In genomic region chr3R:20783714-20784435, dm6 we compare ENCODE assay signal across 6 fruit fly cellular contexts.
TF ChIP-seq lines count a peak whose summit lies in the region.

No protein-coding gene starts in this region.

- TF ChIP-seq CTCF in whole organism, embryonic (GFP tag; optimal IDR thresholded peaks at IDR 0.05; lab: Kevin White, UChicago) = no peak

TF ChIP-seq in whole organism, 6 proteins besides CTCF, POLR2A, EP300 and RAD21:
- no peak for TF ChIP-seq usp (GFP tag; optimal IDR thresholded peaks at IDR 0.05; lab: Kevin White, UChicago)
- no peak for TF ChIP-seq psq (optimal IDR thresholded peaks at IDR 0.05; lab: Kevin White, UChicago)
- TF ChIP-seq Dll (optimal IDR thresholded peaks at IDR 0.05; lab: Kevin White, UChicago) = peak; percentile 60
- TF ChIP-seq EcR (GFP tag; optimal IDR thresholded peaks at IDR 0.05; lab: Kevin White, UChicago) = no peak
- TF ChIP-seq pan (optimal IDR thresholded peaks at IDR 0.05; lab: Kevin White, UChicago) = no peak
- peak; percentile 70 for TF ChIP-seq CG8478 (optimal IDR thresholded peaks at IDR 0.05; lab: Kevin White, UChicago)
TF ChIP-seq in whole organism: peak in this region for 2.

TF ChIP-seq in whole organism, adult, 20 proteins besides CTCF, POLR2A, EP300 and RAD21 (continues in another document):
- peak; percentile 38 for TF ChIP-seq CG7045 (GFP tag; optimal IDR thresholded peaks at IDR 0.05; lab: Kevin White, UChicago)
- TF ChIP-seq ovo (GFP tag; optimal IDR thresholded peaks at IDR 0.05; lab: Kevin White, UChicago) = peak; percentile 20
- TF ChIP-seq CG1620 (GFP tag; optimal IDR thresholded peaks at IDR 0.05; lab: Kevin White, UChicago) = peak; percentile 24
- TF ChIP-seq CG14711 (tag; optimal IDR thresholded peaks at IDR 0.05; lab: Kevin White, UChicago) = peak; percentile 31
- TF ChIP-seq toe (GFP tag; optimal IDR thresholded peaks at IDR 0.05; lab: Kevin White, UChicago) = peak; percentile 72
- peak; percentile 75 for TF ChIP-seq CG11617 (GFP tag; optimal IDR thresholded peaks at IDR 0.05; lab: Kevin White, UChicago)
- peak; percentile 36 for TF ChIP-seq cic (GFP tag; optimal IDR thresholded peaks at IDR 0.05; lab: Kevin White, UChicago)
- TF ChIP-seq Mnt (GFP tag; optimal IDR thresholded peaks at IDR 0.05; lab: Kevin White, UChicago) = peak; percentile 58
- TF ChIP-seq Hr96 (GFP tag; optimal IDR thresholded peaks at IDR 0.05; lab: Kevin White, UChicago) = no peak
- peak; percentile 73 for TF ChIP-seq CG5204 (GFP tag; optimal IDR thresholded peaks at IDR 0.05; lab: Kevin White, UChicago)
- TF ChIP-seq bab1 (GFP tag; optimal IDR thresholded peaks at IDR 0.05; lab: Kevin White, UChicago) = no peak
- TF ChIP-seq kay (GFP tag; lab: Kevin White, UChicago; ENCODE audit: borderline replicate concordance) = peak; percentile 99
- peak; percentile 28 for TF ChIP-seq CG7101 (tag; optimal IDR thresholded peaks at IDR 0.05; lab: Kevin White, UChicago)
- TF ChIP-seq pad (GFP tag; optimal IDR thresholded peaks at IDR 0.05; lab: Kevin White, UChicago) = peak; percentile 40
- peak; percentile 59 for TF ChIP-seq Crg-1 (GFP tag; optimal IDR thresholded peaks at IDR 0.05; lab: Kevin White, UChicago)
- peak; percentile 44 for TF ChIP-seq CG12768 (GFP tag; optimal IDR thresholded peaks at IDR 0.05; lab: Kevin White, UChicago)
- no peak for TF ChIP-seq cnc (optimal IDR thresholded peaks at IDR 0.05; lab: Kevin White, UChicago)

TF ChIP-seq in whole organism, embryonic, 481 proteins besides CTCF, POLR2A, EP300 and RAD21 (continues in another document):
- TF ChIP-seq lbe (GFP tag; optimal IDR thresholded peaks at IDR 0.05; lab: Kevin White, UChicago) (peak; percentile 22), Oaz (GFP tag; IDR thresholded peaks at IDR 0.05; lab: Robert Waterston, UW) (no peak), CG8924 (tag; optimal IDR thresholded peaks at IDR 0.05; lab: Kevin White, UChicago) (no peak), CG3281 (GFP tag; optimal IDR thresholded peaks at IDR 0.05; lab: Kevin White, UChicago) (no peak), CG10959 (GFP tag; IDR thresholded peaks at IDR 0.05; lab: Robert Waterston, UW) (no peak), az2 (GFP tag; optimal IDR thresholded peaks at IDR 0.05; lab: Kevin White, UChicago) (no peak), sob (GFP tag; IDR thresholded peaks at IDR 0.05; lab: Robert Waterston, UW) (no peak), pb (GFP tag; optimal IDR thresholded peaks at IDR 0.05; lab: Kevin White, UChicago) (no peak), unpg (GFP tag; optimal IDR thresholded peaks at IDR 0.05; lab: Kevin White, UChicago) (no peak), CG4707 (GFP tag; optimal IDR thresholded peaks at IDR 0.05; lab: Kevin White, UChicago) (no peak), CG18011 (GFP tag; optimal IDR thresholded peaks at IDR 0.05; lab: Kevin White, UChicago) (no peak), Bdp1 (GFP tag; optimal IDR thresholded peaks at IDR 0.05; lab: Kevin White, UChicago) (no peak), CG14965 (GFP tag; optimal IDR thresholded peaks at IDR 0.05; lab: Kevin White, UChicago; ENCODE audit: borderline replicate concordance) (no peak), Nf-YC (tag; optimal IDR thresholded peaks at IDR 0.05; lab: Kevin White, UChicago) (no peak), CG2712 (tag; optimal IDR thresholded peaks at IDR 0.05; lab: Kevin White, UChicago) (no peak), psq (GFP tag; optimal IDR thresholded peaks at IDR 0.05; lab: Kevin White, UChicago) (no peak), nom (GFP tag; optimal IDR thresholded peaks at IDR 0.05; lab: Kevin White, UChicago) (peak; percentile 13), sna (GFP tag; IDR thresholded peaks at IDR 0.05; lab: Robert Waterston, UW; ENCODE audit: partially characterized antibody) (no peak)

TF ChIP-seq in whole organism, prepupa, 60 proteins besides CTCF, POLR2A, EP300 and RAD21 (continues in another document):
- TF ChIP-seq eg (GFP tag; IDR thresholded peaks at IDR 0.05; lab: Robert Waterston, UW) (peak; percentile 54; the same call in 1 of the 3 replicates), OdsH (GFP tag; optimal IDR thresholded peaks at IDR 0.05; lab: Kevin White, UChicago) (peak; percentile 59), pdm3 (GFP tag; optimal IDR thresholded peaks at IDR 0.05; lab: Kevin White, UChicago) (peak; percentile 59), salr (GFP tag; optimal IDR thresholded peaks at IDR 0.05; lab: Kevin White, UChicago) (peak in 1 of 2 experiments; percentile 42), CG9139 (GFP tag; optimal IDR thresholded peaks at IDR 0.05; lab: Kevin White, UChicago) (peak; percentile 29), CG8119 (GFP tag; IDR thresholded peaks at IDR 0.05; lab: Robert Waterston, UW) (peak; percentile 48; the same call in 2 of the 3 replicates), CG7368 (GFP tag; optimal IDR thresholded peaks at IDR 0.05; lab: Kevin White, UChicago) (peak; percentile 49), CG6163 (GFP tag; IDR thresholded peaks at IDR 0.05; lab: Robert Waterston, UW) (peak; percentile 74), CG8632 (GFP tag; optimal IDR thresholded peaks at IDR 0.05; lab: Kevin White, UChicago) (peak; percentile 38), CG31627 (GFP tag; optimal IDR thresholded peaks at IDR 0.05; lab: Kevin White, UChicago) (peak; percentile 32), Hr39 (GFP tag; optimal IDR thresholded peaks at IDR 0.05; lab: Kevin White, UChicago) (peak; percentile 24), esn (GFP tag; optimal IDR thresholded peaks at IDR 0.05; lab: Kevin White, UChicago) (peak; percentile 71), acj6 (GFP tag; optimal IDR thresholded peaks at IDR 0.05; lab: Kevin White, UChicago) (peak; percentile 57), Hr38 (GFP tag; optimal IDR thresholded peaks at IDR 0.05; lab: Kevin White, UChicago) (no peak), CG1621 (tag; optimal IDR thresholded peaks at IDR 0.05; lab: Kevin White, UChicago) (no peak), ss (GFP tag; optimal IDR thresholded peaks at IDR 0.05; lab: Kevin White, UChicago) (peak; percentile 40 to 72), fd59A (GFP tag; optimal IDR thresholded peaks at IDR 0.05; lab: Kevin White, UChicago) (peak; percentile 29), svp (GFP tag; lab: Kevin White, UChicago) (peak; percentile 77)

TF ChIP-seq in whole organism, pupa, 21 proteins besides CTCF, POLR2A, EP300 and RAD21 (continues in another document):
- peak; percentile 21 for TF ChIP-seq CG34367 (tag; optimal IDR thresholded peaks at IDR 0.05; lab: Kevin White, UChicago)
- TF ChIP-seq EcR (GFP tag; optimal IDR thresholded peaks at IDR 0.05; lab: Kevin White, UChicago) = no peak
- TF ChIP-seq rn (GFP tag; IDR thresholded peaks at IDR 0.05; lab: Robert Waterston, UW) = no peak
- peak; percentile 63 for TF ChIP-seq Ets98B (GFP tag; IDR thresholded peaks at IDR 0.05; lab: Robert Waterston, UW)
- TF ChIP-seq CG9948 (tag; optimal IDR thresholded peaks at IDR 0.05; lab: Kevin White, UChicago) = peak; percentile 39
- TF ChIP-seq CG17806 (tag; optimal IDR thresholded peaks at IDR 0.05; lab: Kevin White, UChicago) = peak; percentile 34
- peak; percentile 69 for TF ChIP-seq CG32121 (GFP tag; IDR thresholded peaks at IDR 0.05; lab: Robert Waterston, UW)
- 0 out of 2 replicates have a peak, but pooled peaks have one; percentile 10 for TF ChIP-seq CG10348 (GFP tag; IDR thresholded peaks at IDR 0.05; lab: Robert Waterston, UW)
- TF ChIP-seq CG4496 (GFP tag; IDR thresholded peaks at IDR 0.05; lab: Robert Waterston, UW) = peak; percentile 36; the same call in 2 of the 3 replicates
- TF ChIP-seq fd96Ca (GFP tag; IDR thresholded peaks at IDR 0.05; lab: Robert Waterston, UW) = peak; percentile 77; the same call in 2 of the 3 replicates
- peak; percentile 28 for TF ChIP-seq gl (tag; optimal IDR thresholded peaks at IDR 0.05; lab: Kevin White, UChicago)
- TF ChIP-seq CG8159 (tag; optimal IDR thresholded peaks at IDR 0.05; lab: Kevin White, UChicago) = peak; percentile 54
- TF ChIP-seq CG13204 (GFP tag; optimal IDR thresholded peaks at IDR 0.05; lab: Kevin White, UChicago) = peak; percentile 61
- peak; percentile 15 for TF ChIP-seq D1 (tag; optimal IDR thresholded peaks at IDR 0.05; lab: Kevin White, UChicago)
- TF ChIP-seq Snoo (tag; optimal IDR thresholded peaks at IDR 0.05; lab: Kevin White, UChicago) = peak; percentile 10
- peak; percentile 59 for TF ChIP-seq CG12605 (GFP tag; IDR thresholded peaks at IDR 0.05; lab: Robert Waterston, UW)
- TF ChIP-seq CG8301 (tag; optimal IDR thresholded peaks at IDR 0.05; lab: Kevin White, UChicago) = peak; percentile 51
- peak; percentile 69 for TF ChIP-seq Pif1A (GFP tag; optimal IDR thresholded peaks at IDR 0.05; lab: Kevin White, UChicago)
- TF ChIP-seq Pif1B (GFP tag; optimal IDR thresholded peaks at IDR 0.05; lab: Kevin White, UChicago) = peak; percentile 63

TF ChIP-seq in whole organism, wandering third instar larva, 38 proteins besides CTCF, POLR2A, EP300 and RAD21 (continues in another document):
- TF ChIP-seq ey (GFP tag; optimal IDR thresholded peaks at IDR 0.05; lab: Kevin White, UChicago) (peak; percentile 32), dmrt93B (GFP tag; optimal IDR thresholded peaks at IDR 0.05; lab: Kevin White, UChicago) (no peak), OdsH (GFP tag; optimal IDR thresholded peaks at IDR 0.05; lab: Kevin White, UChicago) (peak; percentile 53), rgr (GFP tag; optimal IDR thresholded peaks at IDR 0.05; lab: Kevin White, UChicago) (peak; percentile 65), fru (GFP tag; optimal IDR thresholded peaks at IDR 0.05; lab: Kevin White, UChicago) (peak; percentile 65), Hr83 (GFP tag; optimal IDR thresholded peaks at IDR 0.05; lab: Kevin White, UChicago; ENCODE audit: poor library complexity, severe bottlenecking) (peak; percentile 81), jim (GFP tag; optimal IDR thresholded peaks at IDR 0.05; lab: Kevin White, UChicago) (peak; percentile 43), Sp1 (GFP tag; optimal IDR thresholded peaks at IDR 0.05; lab: Kevin White, UChicago) (peak; percentile 52), psq (GFP tag; optimal IDR thresholded peaks at IDR 0.05; lab: Kevin White, UChicago) (peak; percentile 93), dsf (GFP tag; optimal IDR thresholded peaks at IDR 0.05; lab: Kevin White, UChicago; ENCODE audit: borderline replicate concordance) (no peak), lola (GFP tag; optimal IDR thresholded peaks at IDR 0.05; lab: Kevin White, UChicago) (no peak), pan (optimal IDR thresholded peaks at IDR 0.05; lab: Kevin White, UChicago) (no peak), Dif (GFP tag; optimal IDR thresholded peaks at IDR 0.05; lab: Kevin White, UChicago; ENCODE audit: partially characterized antibody) (peak; percentile 68), CG32264 (GFP tag; optimal IDR thresholded peaks at IDR 0.05; lab: Kevin White, UChicago) (peak; percentile 27), tai (GFP tag; optimal IDR thresholded peaks at IDR 0.05; lab: Kevin White, UChicago) (peak; percentile 20), sage (GFP tag; optimal IDR thresholded peaks at IDR 0.05; lab: Kevin White, UChicago) (peak; percentile 43), dl (GFP tag; optimal IDR thresholded peaks at IDR 0.05; lab: Kevin White, UChicago; ENCODE audit: insufficient read depth in 1 of 2, partially characterized antibody in 2 of 2) (peak in 1 of 2 experiments; percentile 35), br (GFP tag; optimal IDR thresholded peaks at IDR 0.05; lab: Kevin White, UChicago) (peak; percentile 52), Abd-B (GFP tag; optimal IDR thresholded peaks at IDR 0.05; lab: Kevin White, UChicago) (peak; percentile 72), GATAd (GFP tag; optimal IDR thresholded peaks at IDR 0.05; lab: Kevin White, UChicago) (peak; percentile 27), sv (GFP tag; optimal IDR thresholded peaks at IDR 0.05; lab: Kevin White, UChicago) (no peak)
